Worm (Caenorhabditis elegans): ENCODE data around the gene srz-95.

srz-95 gene

DNA sequence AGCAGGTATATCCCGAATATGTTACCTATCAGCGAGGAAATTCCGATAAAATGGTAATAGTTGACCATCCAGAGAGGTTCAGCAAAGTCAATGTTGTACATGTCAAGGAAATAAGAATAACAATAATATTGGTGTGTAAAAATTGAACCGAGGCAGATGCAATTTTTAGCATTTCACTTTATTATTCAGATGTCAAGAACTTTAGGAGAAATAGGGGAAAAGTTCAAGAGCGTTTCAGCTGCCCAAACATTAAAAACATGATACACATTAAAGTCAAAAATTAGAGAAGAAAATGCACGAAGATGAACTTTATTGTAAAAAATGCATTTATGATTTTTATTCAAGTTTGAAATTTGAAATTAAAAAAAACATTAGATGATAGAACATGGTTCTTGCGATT, 16.5 kb downstream of the srz-95 start, which contains the start of gene sri-69:
TSS of gene sri-69 (minus strand) at position 101 of the 400 bp plus-strand sequence.
- TF ChIP-seq nfya-2 (GFP tag; IDR thresholded peaks at IDR 0.05) = no peak
- TF ChIP-seq ceh-100 (GFP tag; IDR thresholded peaks at IDR 0.05) = no peak
- TF ChIP-seq hlh-26 (GFP tag; conservative IDR thresholded peaks at IDR 0.05) = no peak
- TF ChIP-seq rec-8 (tag; optimal IDR thresholded peaks at IDR 0.05) = no peak
- TF ChIP-seq B0019.2 (GFP tag; conservative IDR thresholded peaks at IDR 0.05) = no peak
- TF ChIP-seq D2030.7 (GFP tag; IDR thresholded peaks at IDR 0.05) = no peak
- TF ChIP-seq die-1 (tag; optimal IDR thresholded peaks at IDR 0.05) = no peak
- no peak for TF ChIP-seq let-526 (GFP tag; IDR thresholded peaks at IDR 0.05)
- no peak for TF ChIP-seq hmg-1.2 (GFP tag; IDR thresholded peaks at IDR 0.05)
- TF ChIP-seq C17E4.6 (GFP tag; IDR thresholded peaks at IDR 0.05) = no peak

DNA sequence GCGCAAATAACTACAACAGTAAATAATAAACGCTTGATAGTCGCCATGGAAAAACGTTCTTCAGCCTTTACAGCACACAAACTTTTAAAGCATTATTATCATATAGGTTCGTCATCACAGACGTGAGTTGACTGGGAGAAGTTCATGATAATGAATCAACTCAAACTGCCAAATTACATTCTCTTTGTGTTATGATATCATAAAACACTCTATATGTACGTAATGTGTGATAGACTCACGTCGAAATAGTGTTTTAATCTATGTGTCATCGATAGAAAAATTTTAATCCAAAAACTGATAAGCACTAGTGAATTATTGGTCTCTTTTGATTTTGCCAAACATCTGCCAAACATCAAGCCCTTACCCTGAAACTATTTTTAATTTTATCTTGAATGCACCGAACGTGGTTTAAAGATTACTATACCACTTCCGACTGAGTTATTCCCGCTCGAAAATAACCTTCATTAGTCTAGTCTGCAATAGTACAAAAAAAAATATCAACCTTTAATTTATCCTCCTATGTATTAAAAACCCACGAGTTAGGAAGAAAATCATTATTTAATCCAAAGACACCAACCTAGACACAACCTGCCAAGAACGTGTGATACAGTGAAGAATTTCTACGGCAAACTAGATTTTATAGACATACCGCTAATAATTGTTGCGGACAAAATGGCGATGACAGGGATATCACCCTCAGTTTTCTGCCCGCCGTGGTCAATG, 17.7 kb downstream of the srz-95 start, which contains the start of the genes clc-12 and clec-240:
TSS of gene clc-12 (minus strand) at position 47 of the 723 bp plus-strand sequence.
TSS of gene clec-240 (plus strand) at position 673 of the 723 bp plus-strand sequence.
- TF ChIP-seq Y56A3A.18 (GFP tag; IDR thresholded peaks at IDR 0.05) (no peak), tbx-9 (tag; optimal IDR thresholded peaks at IDR 0.05; ENCODE audit: borderline replicate concordance) (no peak)

DNA sequence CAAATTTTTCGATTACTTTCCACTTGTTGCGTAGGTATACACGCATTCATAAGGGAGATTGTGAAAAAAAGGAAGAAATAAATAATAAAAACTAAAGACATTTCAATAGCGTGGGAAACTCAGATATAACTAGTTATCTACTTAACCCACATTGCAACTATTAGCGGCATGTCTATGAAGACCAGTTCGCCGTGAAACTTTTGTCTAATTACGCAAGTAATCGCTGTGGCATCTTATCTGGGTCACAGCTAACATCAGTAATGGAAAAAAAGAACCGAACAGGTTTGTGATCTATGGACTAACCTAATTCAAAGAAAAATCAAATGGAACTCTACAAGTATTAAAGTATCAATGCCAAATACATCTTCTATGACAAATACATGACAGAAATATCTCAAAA, 21.4 kb downstream of the srz-95 start, which contains the start of gene clec-241:
TSS of gene clec-241 (minus strand) at position 101 of the 400 bp plus-strand sequence.
- TF ChIP-seq nhr-90 (tag; optimal IDR thresholded peaks at IDR 0.05) = no peak

- TF ChIP-seq dox-1 (GFP tag; IDR thresholded peaks at IDR 0.05) = 0 out of 2 replicates have a peak, but pooled peaks have one; percentile 28
- TF ChIP-seq nhr-80 (tag; optimal IDR thresholded peaks at IDR 0.05) = peak; percentile 44
- TF ChIP-seq ets-4 (GFP tag; optimal IDR thresholded peaks at IDR 0.05) = peak; percentile 20
- TF ChIP-seq nhr-27 (tag; optimal IDR thresholded peaks at IDR 0.05) = no peak
- TF ChIP-seq atf-7 (tag; optimal IDR thresholded peaks at IDR 0.05) = no peak
Measured at ce11 chrV:17014050-17014449, 22.2 kb downstream of the srz-95 start, which contains the start of gene clc-13. TSS of gene clc-13 (plus strand) at chrV:17014408.

- TF ChIP-seq nhr-90 (tag; optimal IDR thresholded peaks at IDR 0.05) = no peak
- TF ChIP-seq attf-5 (GFP tag; optimal IDR thresholded peaks at IDR 0.05) = no peak
- no peak for TF ChIP-seq unc-62 (GFP tag; optimal IDR thresholded peaks at IDR 0.05)
Measured at ce11 chrV:17016787-17017186, 25.0 kb downstream of the srz-95 start, which contains the start of gene srh-97. TSS of gene srh-97 (plus strand) at chrV:17017087.

- TF ChIP-seq snpc-1.1 (tag; optimal IDR thresholded peaks at IDR 0.05; ENCODE audit: insufficient read depth) = no peak
- no peak for TF ChIP-seq pha-4 (tag; optimal IDR thresholded peaks at IDR 0.05)
- no peak for TF ChIP-seq somi-1 (GFP tag; optimal IDR thresholded peaks at IDR 0.05)
- no peak for TF ChIP-seq Y67H2A.10 (GFP tag; conservative IDR thresholded peaks at IDR 0.05)
- no peak for TF ChIP-seq F39B2.1 (GFP tag; IDR thresholded peaks at IDR 0.05)
- TF ChIP-seq him-1 (tag; optimal IDR thresholded peaks at IDR 0.05) = no peak
- TF ChIP-seq tlf-1 (GFP tag; optimal IDR thresholded peaks at IDR 0.05) = no peak
- no peak for TF ChIP-seq xnd-1 (tag; optimal IDR thresholded peaks at IDR 0.05)
Measured at ce11 chrV:17019690-17020089, 27.9 kb downstream of the srz-95 start, which contains the start of gene F49H6.17. TSS of gene F49H6.17 (plus strand) at chrV:17019990.
